Fruit fly (Drosophila melanogaster) whole organism, wandering third instar larva: ENCODE measurements around the gene Nup133.

Experiments used
- Abd-B ChIP-seq: fragments of >200 bp; optimal IDR thresholded peaks from 2 replicates; lab custom pipeline; 2017; ENCODE audit warnings: missing biosample characterization, missing genetic modification characterization
- CG32264 ChIP-seq: fragments of 200-800 bp; sonication (Bioruptor generic); optimal IDR thresholded peaks from 2 replicates; lab custom pipeline; 2016; ENCODE audit warnings: missing biosample characterization, missing genetic modification characterization
- CG9705 ChIP-seq: fragments of 200-800 bp; sonication (Bioruptor generic); optimal IDR thresholded peaks from 2 replicates; lab custom pipeline; 2018; ENCODE audit warnings: missing biosample characterization, mild to moderate bottlenecking, missing genetic modification characterization
- CrebA ChIP-seq: fragments of 200-800 bp; sonication (Bioruptor generic); optimal IDR thresholded peaks from 2 replicates; lab custom pipeline; 2016; ENCODE audit warnings: missing biosample characterization, mild to moderate bottlenecking, missing genetic modification characterization, borderline replicate concordance
- Dfd ChIP-seq: fragments of >200 bp; optimal IDR thresholded peaks from 2 replicates; lab custom pipeline; 2017; ENCODE audit warnings: missing biosample characterization, missing genetic modification characterization
- HLH106 ChIP-seq: fragments of 200-800 bp; optimal IDR thresholded peaks from 3 replicates; lab custom pipeline; 2019; ENCODE audit warnings: missing biosample characterization, mild to moderate bottlenecking, missing genetic modification characterization, moderate library complexity
- Hnf4 ChIP-seq: fragments of 200-800 bp; sonication (Bioruptor generic); optimal IDR thresholded peaks from 2 replicates; lab custom pipeline; 2016; ENCODE audit warnings: missing biosample characterization, mild to moderate bottlenecking, missing genetic modification characterization
- Hr78 ChIP-seq: fragments of >200 bp; optimal IDR thresholded peaks from 2 replicates; lab custom pipeline; 2017; ENCODE audit warnings: missing biosample characterization, missing genetic modification characterization
- Hr83 ChIP-seq: fragments of 200-300 bp; sonication (Bioruptor generic); optimal IDR thresholded peaks from 2 replicates; lab custom pipeline; 2016; ENCODE audit warnings: missing biosample characterization, mild to moderate bottlenecking, missing genetic modification characterization, moderate library complexity; ENCODE audit not compliant: poor library complexity, severe bottlenecking
- Jra ChIP-seq: sonication (Bioruptor generic); optimal IDR thresholded peaks from 2 replicates; lab custom pipeline; 2016; ENCODE audit warnings: missing biosample characterization, missing genetic modification characterization
- Mio ChIP-seq: sonication (Bioruptor generic); optimal IDR thresholded peaks from 2 replicates; lab custom pipeline; 2016; ENCODE audit warnings: missing biosample characterization, missing genetic modification characterization
- Myc ChIP-seq: fragments of >200 bp; optimal IDR thresholded peaks from 2 replicates; lab custom pipeline; 2017
- N ChIP-seq: fragments of >200 bp; optimal IDR thresholded peaks from 2 replicates; lab custom pipeline; 2018; ENCODE audit warnings: missing biosample characterization, missing external identifiers, missing genetic modification characterization
- OdsH ChIP-seq: fragments of 200-800 bp; sonication (Bioruptor generic); optimal IDR thresholded peaks from 2 replicates; lab custom pipeline; 2016; ENCODE audit warnings: missing biosample characterization, mild to moderate bottlenecking, missing genetic modification characterization
- Rel ChIP-seq, 2 experiments: fragments of 200-800 bp; sonication (Bioruptor generic) in 1 of 2; optimal IDR thresholded peaks; 2 replicates in 1 of 2; 3 replicates in 1 of 2; lab custom pipeline; 2016 to 2019; ENCODE audit warnings: mild to moderate bottlenecking in 2 of 2, missing biosample characterization in 2 of 2, missing genetic modification characterization in 2 of 2, moderate library complexity in 1 of 2
- Sp1 ChIP-seq: fragments of 200-800 bp; sonication (Bioruptor generic); optimal IDR thresholded peaks from 3 replicates; lab custom pipeline; 2019; ENCODE audit warnings: missing biosample characterization, mild to moderate bottlenecking, missing genetic modification characterization, moderate library complexity
- Vsx2 ChIP-seq: fragments of 200-300, 225-300 bp; sonication (Bioruptor generic); optimal IDR thresholded peaks from 2 replicates; lab custom pipeline; 2018; ENCODE audit warnings: missing biosample characterization, missing genetic modification characterization; ENCODE audit not compliant: partially characterized antibody
- br ChIP-seq: fragments of 200-800 bp; sonication (Bioruptor generic); optimal IDR thresholded peaks from 2 replicates; lab custom pipeline; 2016; ENCODE audit warnings: missing biosample characterization, missing genetic modification characterization
- dmrt93B ChIP-seq: fragments of 200-800 bp; sonication (Bioruptor generic); optimal IDR thresholded peaks from 2 replicates; lab custom pipeline; 2018; ENCODE audit warnings: missing biosample characterization, mild to moderate bottlenecking, missing genetic modification characterization
- dsf ChIP-seq: sonication (Bioruptor generic); optimal IDR thresholded peaks from 2 replicates; lab custom pipeline; 2016; ENCODE audit warnings: missing biosample characterization, missing genetic modification characterization, borderline replicate concordance
- ey ChIP-seq: fragments of 200-800 bp; sonication (Bioruptor generic); optimal IDR thresholded peaks from 2 replicates; lab custom pipeline; 2016; ENCODE audit warnings: missing biosample characterization, missing genetic modification characterization
- foxo ChIP-seq, 2 experiments: fragments of 200-800 bp; sonication (Bioruptor generic); optimal IDR thresholded peaks; 2 replicates in 1 of 2; 3 replicates in 1 of 2; lab custom pipeline; 2016 to 2017; ENCODE audit warnings: missing biosample characterization in 2 of 2, missing genetic modification characterization in 2 of 2
- fru ChIP-seq: fragments of 200-800 bp; sonication (Bioruptor generic); optimal IDR thresholded peaks from 3 replicates; lab custom pipeline; 2016; ENCODE audit warnings: missing biosample characterization, mild to moderate bottlenecking, missing genetic modification characterization
- h ChIP-seq: fragments of 200-800 bp; sonication (Bioruptor generic); optimal IDR thresholded peaks from 3 replicates; lab custom pipeline; 2016; ENCODE audit warnings: missing biosample characterization, mild to moderate bottlenecking, missing genetic modification characterization
- jim ChIP-seq: fragments of 175-275, 200-325 bp; sonication (Bioruptor generic); optimal IDR thresholded peaks from 2 replicates; lab custom pipeline; 2016; ENCODE audit warnings: missing biosample characterization, mild to moderate bottlenecking, missing genetic modification characterization
- lola ChIP-seq: fragments of >200 bp; optimal IDR thresholded peaks from 2 replicates; lab custom pipeline; 2017; ENCODE audit warnings: missing biosample characterization, missing genetic modification characterization
- pan ChIP-seq: fragments of >200 bp; optimal IDR thresholded peaks from 2 replicates; lab custom pipeline; 2017
- psq ChIP-seq: fragments of 200-800 bp; sonication (Bioruptor generic); optimal IDR thresholded peaks from 3 replicates; lab custom pipeline; 2017; ENCODE audit warnings: missing biosample characterization, mild to moderate bottlenecking, missing genetic modification characterization, moderate library complexity
- rgr ChIP-seq: fragments of 200-800 bp; sonication (Bioruptor generic); optimal IDR thresholded peaks from 3 replicates; lab custom pipeline; 2016; ENCODE audit warnings: missing biosample characterization, mild to moderate bottlenecking, missing genetic modification characterization
- sage ChIP-seq: fragments of 200-800 bp; sonication (Bioruptor generic); optimal IDR thresholded peaks from 2 replicates; lab custom pipeline; 2016; ENCODE audit warnings: missing biosample characterization, mild to moderate bottlenecking, missing genetic modification characterization
- sv ChIP-seq: fragments of 200-800 bp; sonication (Bioruptor generic); optimal IDR thresholded peaks from 3 replicates; lab custom pipeline; 2016; ENCODE audit warnings: missing biosample characterization, missing genetic modification characterization
- tai ChIP-seq: sonication (Bioruptor generic); optimal IDR thresholded peaks from 2 replicates; lab custom pipeline; 2016; ENCODE audit warnings: missing biosample characterization, missing genetic modification characterization
- usp ChIP-seq: fragments of >200 bp; optimal IDR thresholded peaks from 2 replicates; lab custom pipeline; 2017; ENCODE audit warnings: missing biosample characterization, missing genetic modification characterization
- woc ChIP-seq: sonication (Bioruptor generic); optimal IDR thresholded peaks from 2 replicates; lab custom pipeline; 2016; ENCODE audit warnings: missing biosample characterization, mild to moderate bottlenecking, missing genetic modification characterization

Nup133 gene

DNA sequence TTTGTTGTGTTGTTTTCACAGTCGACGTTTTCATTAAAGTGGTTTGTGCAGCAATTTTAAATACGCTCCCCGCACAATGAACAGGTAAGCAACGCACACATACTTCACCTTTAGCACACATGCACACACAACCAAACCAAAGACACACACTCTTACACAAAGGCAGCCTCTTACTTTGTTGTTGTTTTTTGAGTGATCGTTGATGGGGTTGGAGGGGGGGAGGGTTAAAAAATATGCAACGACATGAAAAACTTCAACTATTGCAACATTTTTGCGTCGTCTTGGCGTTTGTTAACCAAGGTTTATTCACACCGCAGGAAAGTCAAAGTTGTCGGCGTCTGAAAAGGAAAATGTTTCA is 22.5 kb upstream of the Nup133 start:
- TF ChIP-seq Sp1 (GFP tag; lab: Kevin White, UChicago) (no peak), CG32264 (GFP tag; lab: Kevin White, UChicago) (no peak)
- TF ChIP-seq, all 38 proteins: peak for 0

dm6 chr3R:22668622-22669021 is 21.8 kb upstream of the Nup133 start:
- TF ChIP-seq lola (GFP tag; lab: Kevin White, UChicago) = no peak
- no peak for TF ChIP-seq Mio
- TF ChIP-seq dsf = no peak
- TF ChIP-seq N = no peak
- no peak for TF ChIP-seq CG32264 (GFP tag; lab: Kevin White, UChicago)
- TF ChIP-seq rgr (GFP tag; lab: Kevin White, UChicago) = peak; percentile 26
- peak; percentile 9 for TF ChIP-seq psq (GFP tag; lab: Kevin White, UChicago)
- TF ChIP-seq CG9705 (GFP tag; lab: Kevin White, UChicago) = no peak
- TF ChIP-seq Dfd (GFP tag; lab: Kevin White, UChicago) = no peak
- TF ChIP-seq Hnf4 (GFP tag; lab: Kevin White, UChicago) = peak; percentile 2
- TF ChIP-seq h (GFP tag; lab: Kevin White, UChicago) = peak; percentile 21
- TF ChIP-seq Abd-B (GFP tag; lab: Kevin White, UChicago) = no peak
- TF ChIP-seq HLH106 (tag; lab: Kevin White, UChicago) = no peak
- TF ChIP-seq Rel (GFP tag; optimal IDR thresholded peaks at IDR 0.05; lab: Kevin White, UChicago) = no peak
- TF ChIP-seq Rel (tag; optimal IDR thresholded peaks at IDR 0.05; lab: Kevin White, UChicago) = no peak
- peak in 1 of 2 experiments; percentile 17 for TF ChIP-seq foxo (GFP tag; optimal IDR thresholded peaks at IDR 0.05; lab: Kevin White, UChicago)

DNA sequence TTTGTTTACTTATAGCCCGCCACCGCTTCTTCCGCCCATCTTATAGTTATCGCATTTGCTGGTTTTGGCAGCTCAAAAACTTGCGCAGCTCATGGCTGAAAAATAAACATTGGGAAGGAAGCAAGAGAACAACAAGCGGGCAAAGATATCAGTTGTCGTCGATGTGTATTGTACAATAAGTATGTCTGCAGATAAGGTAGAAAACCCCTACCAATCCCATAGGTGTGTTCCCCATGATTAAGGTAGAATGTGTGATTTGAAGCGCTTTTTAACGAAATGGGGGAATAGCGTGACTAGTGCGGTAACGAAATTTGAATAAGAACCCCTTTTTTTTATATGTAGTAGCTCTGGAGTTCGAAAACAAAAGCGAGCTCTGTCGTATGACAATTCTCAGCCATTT is 21.3 kb upstream of the Nup133 start:
- TF ChIP-seq Rel (GFP tag; optimal IDR thresholded peaks at IDR 0.05; lab: Kevin White, UChicago) = no peak
- peak; percentile 70 for TF ChIP-seq Rel (tag; optimal IDR thresholded peaks at IDR 0.05; lab: Kevin White, UChicago)
- TF ChIP-seq woc (GFP tag; lab: Kevin White, UChicago) = no peak

- TF ChIP-seq tai (GFP tag; lab: Kevin White, UChicago) (no peak), br (GFP tag; lab: Kevin White, UChicago) (no peak), Rel (GFP tag; optimal IDR thresholded peaks at IDR 0.05; lab: Kevin White, UChicago) (no peak), Rel (tag; optimal IDR thresholded peaks at IDR 0.05; lab: Kevin White, UChicago) (peak; percentile 0)
These were observed 20.5 kb upstream of the Nup133 start for dm6 chr3R:22669789-22670426.

DNA sequence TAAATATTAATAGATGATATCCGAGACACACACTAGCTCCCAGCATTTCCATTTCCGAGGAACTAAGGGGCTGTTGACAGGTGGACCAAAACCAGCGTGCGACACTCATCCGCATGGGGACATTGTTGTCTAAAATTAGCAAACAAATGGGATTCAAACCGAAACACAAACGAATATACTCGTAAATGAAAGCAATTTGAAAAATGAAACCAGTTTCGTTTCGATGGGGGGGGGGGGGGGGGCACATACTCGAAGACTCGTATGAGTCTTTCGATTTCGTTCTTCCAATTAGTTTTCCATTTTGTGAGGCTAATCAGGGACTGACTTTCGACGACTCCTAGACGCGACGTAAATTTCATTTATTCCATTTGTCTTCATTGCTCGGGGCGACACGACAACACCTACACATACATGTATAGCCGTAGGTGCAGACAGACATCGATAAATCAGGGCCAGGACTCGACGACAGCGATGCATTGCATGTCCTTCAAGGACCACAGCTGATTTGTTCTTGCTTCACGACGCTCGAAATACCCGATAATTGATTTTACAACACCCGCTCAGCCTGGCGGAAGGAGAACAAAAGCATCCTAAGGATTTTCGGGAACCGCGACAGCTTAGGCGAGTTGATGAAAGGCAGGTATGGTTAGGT is 17.6 kb upstream of the Nup133 start:
- TF ChIP-seq CG32264 (GFP tag; lab: Kevin White, UChicago) (no peak), foxo (GFP tag; optimal IDR thresholded peaks at IDR 0.05; lab: Kevin White, UChicago) (no peak), CrebA (no peak), psq (GFP tag; lab: Kevin White, UChicago) (no peak), fru (GFP tag; lab: Kevin White, UChicago) (no peak), Sp1 (GFP tag; lab: Kevin White, UChicago) (no peak), pan (lab: Kevin White, UChicago) (no peak), Hr83 (no peak), Myc (no peak), sv (GFP tag; lab: Kevin White, UChicago) (no peak), Dfd (GFP tag; lab: Kevin White, UChicago) (no peak), Vsx2 (no peak), Jra (no peak), OdsH (GFP tag; lab: Kevin White, UChicago) (no peak), N (no peak), Abd-B (GFP tag; lab: Kevin White, UChicago) (no peak), dmrt93B (GFP tag; lab: Kevin White, UChicago) (no peak), Hnf4 (GFP tag; lab: Kevin White, UChicago) (no peak)

- TF ChIP-seq pan (lab: Kevin White, UChicago) (no peak), Mio (no peak), woc (GFP tag; lab: Kevin White, UChicago) (peak; percentile 80), Hnf4 (GFP tag; lab: Kevin White, UChicago) (no peak), CG32264 (GFP tag; lab: Kevin White, UChicago) (peak; percentile 7), ey (peak; percentile 67), Dfd (GFP tag; lab: Kevin White, UChicago) (no peak), Hr78 (GFP tag; lab: Kevin White, UChicago) (no peak), N (no peak), h (GFP tag; lab: Kevin White, UChicago) (peak; percentile 78), jim (GFP tag; lab: Kevin White, UChicago) (no peak), sage (no peak), Rel (GFP tag; optimal IDR thresholded peaks at IDR 0.05; lab: Kevin White, UChicago) (no peak), Rel (tag; optimal IDR thresholded peaks at IDR 0.05; lab: Kevin White, UChicago) (no peak), OdsH (GFP tag; lab: Kevin White, UChicago) (peak; percentile 70), usp (GFP tag; lab: Kevin White, UChicago) (no peak), HLH106 (tag; lab: Kevin White, UChicago) (peak; percentile 73), tai (GFP tag; lab: Kevin White, UChicago) (no peak), sv (GFP tag; lab: Kevin White, UChicago) (peak; percentile 42), lola (GFP tag; lab: Kevin White, UChicago) (no peak), CrebA (no peak), foxo (GFP tag; optimal IDR thresholded peaks at IDR 0.05; lab: Kevin White, UChicago) (peak in 1 of 2 experiments; percentile 80), Vsx2 (no peak), Abd-B (GFP tag; lab: Kevin White, UChicago) (no peak), dmrt93B (GFP tag; lab: Kevin White, UChicago) (peak; percentile 56), dsf (no peak)
These were observed 16.9 kb upstream of the Nup133 start for dm6 chr3R:22673528-22673959.
